Fruit fly (Drosophila melanogaster) whole organism, embryonic: Measurements from ENCODE around the gene sesB.

Source experiments
- Atf6 ChIP-seq: fragments of 200-800 bp; sonication (Bioruptor generic); IDR thresholded peaks from 2 replicates; pipeline ENCODE4 v1.3.6; 2022; ENCODE audit warnings: missing biosample characterization, missing genetic modification characterization
- B-H2 ChIP-seq: fragments of 200-800 bp; sonication (Bioruptor generic); optimal IDR thresholded peaks from 2 replicates; lab custom pipeline; 2018; ENCODE audit warnings: missing biosample characterization, mild to moderate bottlenecking, missing genetic modification characterization
- Bteb2 ChIP-seq: fragments of 200-800 bp; sonication (Bioruptor generic); optimal IDR thresholded peaks from 2 replicates; lab custom pipeline; 2016; ENCODE audit warnings: missing biosample characterization, missing genetic modification characterization
- CG10267 ChIP-seq: fragments of 200-800 bp; sonication (Bioruptor generic); optimal IDR thresholded peaks from 2 replicates; lab custom pipeline; 2018; ENCODE audit warnings: missing biosample characterization, mild to moderate bottlenecking, missing genetic modification characterization, moderate library complexity
- CG11247 ChIP-seq: fragments of 200-800 bp; sonication (Bioruptor generic); IDR thresholded peaks from 2 replicates; pipeline ENCODE4 v1.3.6; 2022; ENCODE audit warnings: missing biosample characterization, missing genetic modification characterization
- CG12744 ChIP-seq: fragments of 200-800 bp; sonication (Bioruptor generic); optimal IDR thresholded peaks from 2 replicates; lab custom pipeline; 2016; ENCODE audit warnings: missing biosample characterization, missing genetic modification characterization
- CG13123 ChIP-seq: fragments of 200-800 bp; sonication (Bioruptor generic); optimal IDR thresholded peaks from 2 replicates; lab custom pipeline; 2016; ENCODE audit warnings: missing biosample characterization, missing genetic modification characterization
- CG13624 ChIP-seq: fragments of 200-800 bp; sonication (Bioruptor generic); optimal IDR thresholded peaks from 2 replicates; lab custom pipeline; 2016; ENCODE audit warnings: missing biosample characterization, missing genetic modification characterization
- CG14014 ChIP-seq: fragments of 200-800 bp; sonication (Bioruptor generic); IDR thresholded peaks from 2 replicates; pipeline ENCODE4 v1.3.6; 2022; ENCODE audit warnings: missing biosample characterization, missing genetic modification characterization
- CG15011 ChIP-seq: fragments of 200-800 bp; sonication (Bioruptor generic); optimal IDR thresholded peaks from 3 replicates; lab custom pipeline; 2018; ENCODE audit warnings: missing biosample characterization, mild to moderate bottlenecking, missing genetic modification characterization
- CG15601 ChIP-seq: fragments of 200-800 bp; sonication (Bioruptor generic); optimal IDR thresholded peaks from 3 replicates; lab custom pipeline; 2019; ENCODE audit warnings: missing biosample characterization, mild to moderate bottlenecking, missing genetic modification characterization, moderate library complexity
- CG1602 ChIP-seq: fragments of 200-800 bp; sonication (Bioruptor generic); optimal IDR thresholded peaks from 3 replicates; lab custom pipeline; 2016; ENCODE audit warnings: missing biosample characterization, missing genetic modification characterization
- CG16813 ChIP-seq: fragments of 200-800 bp; sonication (Bioruptor generic); IDR thresholded peaks from 3 replicates; pipeline ENCODE4 v1.3.6; 2022; ENCODE audit warnings: missing biosample characterization, missing genetic modification characterization; ENCODE audit not compliant: partially characterized antibody
- CG17802 ChIP-seq: fragments of 200-800 bp; sonication (Bioruptor generic); optimal IDR thresholded peaks from 2 replicates; lab custom pipeline; 2018; ENCODE audit warnings: missing biosample characterization, mild to moderate bottlenecking, missing genetic modification characterization, moderate library complexity
- CG42726 ChIP-seq: fragments of 200-800 bp; sonication (Bioruptor generic); IDR thresholded peaks from 2 replicates; pipeline ENCODE4 v1.3.6; 2022; ENCODE audit warnings: missing biosample characterization, missing genetic modification characterization; ENCODE audit not compliant: partially characterized antibody
- CG4854 ChIP-seq: fragments of 200-800 bp; sonication (Bioruptor generic); optimal IDR thresholded peaks from 2 replicates; lab custom pipeline; 2016; ENCODE audit warnings: missing biosample characterization, missing genetic modification characterization, inconsistent platforms
- CG6791 ChIP-seq: fragments of 200-800 bp; sonication (Bioruptor generic); IDR thresholded peaks from 3 replicates; pipeline ENCODE4 v1.3.6; 2022; ENCODE audit warnings: missing biosample characterization, missing genetic modification characterization; ENCODE audit not compliant: partially characterized antibody
- CG8478 ChIP-seq: fragments of >200 bp; optimal IDR thresholded peaks from 2 replicates; lab custom pipeline; 2018
- CG9797 ChIP-seq: fragments of 200-800 bp; sonication (Bioruptor generic); optimal IDR thresholded peaks from 3 replicates; lab custom pipeline; 2018; ENCODE audit warnings: missing biosample characterization, mild to moderate bottlenecking, missing genetic modification characterization
- CG9932 ChIP-seq: fragments of 200-800 bp; sonication (Bioruptor generic); IDR thresholded peaks from 2 replicates; pipeline ENCODE4 v1.3.6; 2022; ENCODE audit warnings: missing biosample characterization, missing genetic modification characterization
- CoRest ChIP-seq: fragments of 200-800 bp; sonication (Bioruptor generic); optimal IDR thresholded peaks from 3 replicates; lab custom pipeline; 2018; ENCODE audit warnings: missing biosample characterization, mild to moderate bottlenecking, missing genetic modification characterization, moderate library complexity
- D ChIP-seq, 2 experiments: fragments of 200-800 bp in 1 of 2; fragments of >200 bp in 1 of 2; sonication (Bioruptor generic) in 1 of 2; optimal IDR thresholded peaks; 2 replicates in 1 of 2; 3 replicates in 1 of 2; lab custom pipeline; 2017; ENCODE audit warnings: mild to moderate bottlenecking in 1 of 2, missing biosample characterization in 1 of 2, missing genetic modification characterization in 1 of 2, missing genetic modification reagents in 1 of 2
- Deaf1 ChIP-seq: fragments of 200-800 bp; optimal IDR thresholded peaks from 3 replicates; lab custom pipeline; 2019; ENCODE audit warnings: missing biosample characterization, mild to moderate bottlenecking, missing genetic modification characterization, moderate library complexity
- Dfd ChIP-seq, 2 experiments: fragments of >200 bp; optimal IDR thresholded peaks; 2 replicates each; lab custom pipeline; 2017; ENCODE audit warnings: missing biosample characterization in 2 of 2, missing genetic modification characterization in 2 of 2
- Eip74EF ChIP-seq, 2 experiments: fragments of 200-800 bp in 1 of 2; fragments of >200 bp in 1 of 2; sonication (Bioruptor generic) in 1 of 2; optimal IDR thresholded peaks; 2 replicates each; lab custom pipeline; 2017 to 2019; ENCODE audit warnings: missing biosample characterization in 2 of 2, missing genetic modification characterization in 2 of 2, mild to moderate bottlenecking in 1 of 2, moderate library complexity in 1 of 2
- HLH54F ChIP-seq: fragments of 200-800 bp; sonication (Bioruptor generic); optimal IDR thresholded peaks from 3 replicates; lab custom pipeline; 2016; ENCODE audit warnings: missing biosample characterization, missing genetic modification characterization
- Hr3 ChIP-seq: fragments of 200-800 bp; sonication (Bioruptor generic); optimal IDR thresholded peaks from 3 replicates; lab custom pipeline; 2016; ENCODE audit warnings: missing biosample characterization, missing genetic modification characterization
- Nf-YC ChIP-seq: fragments of 200-800 bp; optimal IDR thresholded peaks from 3 replicates; lab custom pipeline; 2019; ENCODE audit warnings: missing biosample characterization, mild to moderate bottlenecking, missing genetic modification characterization, moderate library complexity
- Oli ChIP-seq: fragments of 200-800 bp; sonication (Bioruptor generic); optimal IDR thresholded peaks from 2 replicates; lab custom pipeline; 2018; ENCODE audit warnings: missing biosample characterization, mild to moderate bottlenecking, missing genetic modification characterization, moderate library complexity
- Poxn ChIP-seq: fragments of 200-800 bp; sonication (Bioruptor generic); IDR thresholded peaks from 2 replicates; pipeline ENCODE4 v1.3.6; 2022; ENCODE audit warnings: missing biosample characterization, missing genetic modification characterization
- Sox100B ChIP-seq: fragments of 200-800 bp; sonication (Bioruptor generic); optimal IDR thresholded peaks from 3 replicates; lab custom pipeline; 2018; ENCODE audit warnings: missing biosample characterization, mild to moderate bottlenecking, missing genetic modification characterization
- Spps ChIP-seq: fragments of 200-800 bp; sonication (Bioruptor generic); optimal IDR thresholded peaks from 2 replicates; lab custom pipeline; 2018; ENCODE audit warnings: missing biosample characterization, mild to moderate bottlenecking, missing genetic modification characterization
- Stat92E ChIP-seq, 3 experiments: fragments of >200 bp in 2 of 3; fragments of 200-800 bp in 1 of 3; sonication (Bioruptor generic) in 1 of 3; optimal IDR thresholded peaks; 2 replicates each; lab custom pipeline; 2017 to 2019; ENCODE audit warnings: missing biosample characterization in 3 of 3, missing genetic modification characterization in 3 of 3, mild to moderate bottlenecking in 1 of 3, moderate library complexity in 1 of 3
- Trl ChIP-seq, 3 experiments: fragments of >200 bp in 2 of 3; fragments of 200-800 bp in 1 of 3; sonication (Bioruptor generic) in 1 of 3; optimal IDR thresholded peaks; 2 replicates in 1 of 3; 3 replicates in 2 of 3; lab custom pipeline; 2016 to 2017; ENCODE audit warnings: missing biosample characterization in 1 of 3, missing genetic modification characterization in 1 of 3
- abd-A ChIP-seq: fragments of 200-800 bp; sonication (Bioruptor generic); optimal IDR thresholded peaks from 3 replicates; lab custom pipeline; 2019; ENCODE audit warnings: missing biosample characterization, mild to moderate bottlenecking, missing genetic modification characterization, moderate library complexity
- bigmax ChIP-seq: fragments of 200-800 bp; sonication (Bioruptor generic); optimal IDR thresholded peaks from 2 replicates; lab custom pipeline; 2018; ENCODE audit warnings: missing biosample characterization, mild to moderate bottlenecking, missing genetic modification characterization
- crol ChIP-seq: fragments of 200-800 bp; sonication (Bioruptor generic); IDR thresholded peaks from 2 replicates; pipeline ENCODE4 v1.3.6; 2022; ENCODE audit warnings: missing biosample characterization, missing genetic modification characterization
- dpn ChIP-seq, 2 experiments: fragments of 200-800 bp; sonication (Bioruptor generic); optimal IDR thresholded peaks; 3 replicates each; lab custom pipeline; 2016; ENCODE audit warnings: missing biosample characterization in 2 of 2, missing genetic modification characterization in 2 of 2
- ftz-f1 ChIP-seq: fragments of 200-800 bp; sonication (Bioruptor generic); optimal IDR thresholded peaks from 2 replicates; lab custom pipeline; 2016; ENCODE audit warnings: missing biosample characterization, missing genetic modification characterization
- her ChIP-seq: fragments of 200-800 bp; sonication (Bioruptor generic); optimal IDR thresholded peaks from 2 replicates; lab custom pipeline; 2016; ENCODE audit warnings: missing biosample characterization, missing genetic modification characterization
- mirr ChIP-seq: fragments of 200-800 bp; sonication (Bioruptor generic); optimal IDR thresholded peaks from 3 replicates; lab custom pipeline; 2018; ENCODE audit warnings: missing biosample characterization, mild to moderate bottlenecking, missing genetic modification characterization
- nerfin-2 ChIP-seq: fragments of 200-800 bp; sonication (Bioruptor generic); IDR thresholded peaks from 2 replicates; pipeline ENCODE4 v1.3.6; 2022; ENCODE audit warnings: missing biosample characterization, missing genetic modification characterization; ENCODE audit not compliant: partially characterized antibody
- pan ChIP-seq, 4 experiments: fragments of >200 bp in 3 of 4; fragments of 200-800 bp in 1 of 4; sonication (Bioruptor generic) in 1 of 4; optimal IDR thresholded peaks in 3 of 4; IDR thresholded peaks in 1 of 4; 2 replicates each; pipeline versions ENCODE4 v1.3.6 to Lab custom; 2017 to 2022; ENCODE audit warnings: missing biosample characterization in 2 of 4, missing genetic modification characterization in 2 of 4, mixed read lengths in 1 of 4
- sqz ChIP-seq: fragments of 200-800 bp; sonication (Bioruptor generic); optimal IDR thresholded peaks from 3 replicates; lab custom pipeline; 2018; ENCODE audit warnings: missing biosample characterization, mild to moderate bottlenecking, missing genetic modification characterization
- stc ChIP-seq: fragments of 200-800 bp; sonication (Bioruptor generic); IDR thresholded peaks from 2 replicates; pipeline ENCODE4 v1.3.6; 2022; ENCODE audit warnings: missing biosample characterization, missing genetic modification characterization
- sug ChIP-seq: fragments of 200-800 bp; optimal IDR thresholded peaks from 2 replicates; lab custom pipeline; 2019; ENCODE audit warnings: missing biosample characterization, mild to moderate bottlenecking, missing genetic modification characterization, moderate library complexity
- z ChIP-seq: fragments of 200-800 bp; sonication (Bioruptor generic); IDR thresholded peaks from 3 replicates; pipeline ENCODE4 v1.3.6; 2022; ENCODE audit warnings: missing biosample characterization, missing genetic modification characterization
- zfh1 ChIP-seq: fragments of 200-800 bp; sonication (Bioruptor generic); IDR thresholded peaks from 3 replicates; pipeline ENCODE4 v1.3.6; 2022; ENCODE audit warnings: missing biosample characterization, missing genetic modification characterization

sesB gene

DNA sequence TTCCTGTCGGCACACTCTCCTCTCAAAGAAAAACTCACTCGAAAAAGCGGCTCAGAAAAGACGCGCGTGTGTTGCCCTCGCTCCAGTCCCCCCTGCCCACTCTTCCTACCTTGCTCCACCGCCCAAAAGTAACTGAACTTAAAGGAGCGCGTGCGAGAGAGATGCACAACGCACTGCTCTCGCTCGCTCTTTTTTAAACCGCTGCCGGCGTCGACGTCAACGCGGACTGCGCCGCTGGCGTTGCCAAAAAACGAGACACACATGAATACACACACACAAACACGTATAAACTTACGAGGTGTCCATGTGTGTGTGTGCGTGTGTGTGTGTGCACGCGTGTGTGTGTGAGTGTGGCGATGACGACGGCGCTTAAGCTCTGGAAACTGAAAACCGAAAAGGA is 30.1 kb upstream of the sesB start (continued):
- no peak for TF ChIP-seq ftz-f1 (GFP tag; lab: Kevin White, UChicago)
- TF ChIP-seq CG15011 (GFP tag; lab: Kevin White, UChicago) = no peak
- no peak for TF ChIP-seq CoRest (tag; lab: Kevin White, UChicago)
- no peak for TF ChIP-seq Spps (tag; lab: Kevin White, UChicago)
- no peak for TF ChIP-seq sqz (GFP tag; lab: Kevin White, UChicago)
- no peak for TF ChIP-seq dpn (GFP tag; optimal IDR thresholded peaks at IDR 0.05; lab: Kevin White, UChicago)
- no peak for TF ChIP-seq CG4854 (GFP tag; lab: Kevin White, UChicago)
- peak; percentile 65 for TF ChIP-seq CG42726 (GFP tag; lab: Robert Waterston, UW)
- peak; percentile 87 for TF ChIP-seq CG8478
- no peak for TF ChIP-seq CG17802 (tag; lab: Kevin White, UChicago)
- no peak for TF ChIP-seq CG12744 (GFP tag; lab: Kevin White, UChicago)
- no peak for TF ChIP-seq CG1602 (GFP tag; lab: Kevin White, UChicago)
- TF ChIP-seq Trl (optimal IDR thresholded peaks at IDR 0.05; lab: Kevin White, UChicago) = peak; percentile 27 to 31
- TF ChIP-seq Trl (GFP tag; optimal IDR thresholded peaks at IDR 0.05; lab: Kevin White, UChicago) = no peak
- TF ChIP-seq Sox100B = no peak
- peak; percentile 65; the same call in 2 of the 3 replicates for TF ChIP-seq CG6791 (GFP tag; lab: Robert Waterston, UW)
- peak; percentile 10; the same call in 1 of the 2 replicates for TF ChIP-seq nerfin-2 (GFP tag; lab: Robert Waterston, UW)
- no peak for TF ChIP-seq sug
- TF ChIP-seq Nf-YC (tag; lab: Kevin White, UChicago) = peak; percentile 25
- no peak for TF ChIP-seq HLH54F (GFP tag; lab: Kevin White, UChicago)
- peak; percentile 62 for TF ChIP-seq Deaf1 (tag; lab: Kevin White, UChicago)
- TF ChIP-seq CG14014 (GFP tag; lab: Robert Waterston, UW) = no peak
- TF ChIP-seq Oli (tag; lab: Kevin White, UChicago) = no peak
- peak; percentile 96 for TF ChIP-seq crol (GFP tag; lab: Robert Waterston, UW)
- peak; percentile 98 for TF ChIP-seq z (GFP tag; lab: Robert Waterston, UW)
- no peak for TF ChIP-seq Bteb2
- no peak for TF ChIP-seq CG11247 (GFP tag; lab: Robert Waterston, UW)
- TF ChIP-seq abd-A (tag; lab: Kevin White, UChicago) = peak; percentile 70
- TF ChIP-seq CG9797 (GFP tag; lab: Kevin White, UChicago) = no peak
- no peak for TF ChIP-seq CG16813 (GFP tag; lab: Robert Waterston, UW)
- TF ChIP-seq, all 482 proteins: peak for 22

DNA sequence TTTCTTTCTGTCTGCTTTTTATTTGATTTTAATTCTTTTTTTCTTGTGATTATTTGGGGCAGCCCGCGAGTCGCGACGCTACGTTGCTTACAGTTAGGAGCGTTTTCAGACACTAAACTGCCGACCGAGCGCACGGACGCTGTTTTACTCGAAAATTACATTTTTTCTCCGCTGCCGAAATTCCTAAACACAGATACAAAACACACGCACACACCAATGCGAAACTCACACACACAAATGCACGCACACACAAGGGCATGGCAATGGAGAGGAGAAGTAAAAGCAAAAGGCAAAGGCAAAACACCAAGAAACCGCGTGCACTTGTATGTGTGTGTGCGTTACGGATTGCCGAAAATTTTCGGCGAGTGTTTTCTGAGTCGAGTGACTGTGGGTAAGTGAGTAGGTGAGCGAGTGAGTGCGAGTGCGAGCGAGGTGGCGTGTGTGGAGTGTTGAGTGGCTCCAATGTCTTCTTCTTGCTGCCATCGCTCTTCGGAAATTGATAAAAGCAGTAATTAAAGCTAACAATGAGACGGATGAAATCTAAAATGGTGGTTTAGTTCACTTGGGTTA is 28.8 kb upstream of the sesB start:
- TF ChIP-seq bigmax (GFP tag; lab: Kevin White, UChicago) (no peak), CG13624 (GFP tag; lab: Kevin White, UChicago) (no peak), pan (optimal IDR thresholded peaks at IDR 0.05; lab: Kevin White, UChicago) (no peak), pan (GFP tag; optimal IDR thresholded peaks at IDR 0.05 in 1 of 2, IDR thresholded peaks at IDR 0.05 in 1 of 2) (no peak), D (optimal IDR thresholded peaks at IDR 0.05; lab: Kevin White, UChicago) (peak; percentile 45), D (GFP tag; optimal IDR thresholded peaks at IDR 0.05; lab: Kevin White, UChicago) (no peak), CG15601 (tag; lab: Kevin White, UChicago) (no peak), CG9932 (GFP tag; lab: Robert Waterston, UW) (no peak), zfh1 (GFP tag; lab: Robert Waterston, UW) (no peak), CG10267 (no peak), Atf6 (GFP tag; lab: Robert Waterston, UW) (no peak), Dfd (GFP tag; optimal IDR thresholded peaks at IDR 0.05; lab: Kevin White, UChicago) (no peak), Poxn (GFP tag; lab: Robert Waterston, UW) (no peak), CG13123 (GFP tag; lab: Kevin White, UChicago) (no peak), Hr3 (GFP tag; lab: Kevin White, UChicago) (no peak), nerfin-2 (GFP tag; lab: Robert Waterston, UW) (no peak), Eip74EF (GFP tag; optimal IDR thresholded peaks at IDR 0.05; lab: Kevin White, UChicago) (no peak), B-H2 (GFP tag; lab: Kevin White, UChicago) (no peak), Stat92E (GFP tag; optimal IDR thresholded peaks at IDR 0.05; lab: Kevin White, UChicago) (peak in 1 of 3 experiments; percentile 49), her (GFP tag; lab: Kevin White, UChicago) (no peak), stc (GFP tag; lab: Robert Waterston, UW) (no peak), mirr (GFP tag; lab: Kevin White, UChicago) (peak; percentile 67)
